Worm (Caenorhabditis elegans) whole organism, early embryonic: ENCODE results near the gene nhr-212.

Experiments
- F13C5.2 ChIP-seq: sonication (generic microtip); optimal IDR thresholded peaks from 2 replicates; lab custom pipeline; 2017; ENCODE audit warnings: mild to moderate bottlenecking, missing genetic modification characterization, inconsistent platforms, missing compliant biosample characterization
- ama-1 ChIP-seq: fragments of 150-350 bp; optimal IDR thresholded peaks from 2 replicates; lab custom pipeline; 2014
- flt-1 ChIP-seq: fragments of 200-800 bp; sonication (Bioruptor generic); IDR thresholded peaks from 2 replicates; pipeline ENCODE4 v1.3.6; 2022; ENCODE audit warnings: missing genetic modification characterization, missing compliant biosample characterization
- hmg-4 ChIP-seq: fragments of 200-800 bp; sonication (Bioruptor generic); optimal IDR thresholded peaks from 2 replicates; lab custom pipeline; 2018; ENCODE audit warnings: mild to moderate bottlenecking, missing genetic modification characterization, missing compliant biosample characterization
- scrt-1 ChIP-seq: fragments of 200-800 bp; sonication (Bioruptor generic); IDR thresholded peaks from 2 replicates; pipeline ENCODE4 v1.3.6; 2022; ENCODE audit warnings: missing genetic modification characterization, missing compliant biosample characterization
- sea-1 ChIP-seq: fragments of 200-800 bp; sonication (Bioruptor generic); conservative IDR thresholded peaks from 2 replicates; pipeline ENCODE4 v1.3.6; 2022; ENCODE audit warnings: missing genetic modification characterization, missing compliant biosample characterization
- tbx-11 ChIP-seq: fragments of 200-800 bp; sonication (Bioruptor generic); IDR thresholded peaks from 2 replicates; pipeline ENCODE4 v1.3.6; 2022; ENCODE audit warnings: missing genetic modification characterization, missing compliant biosample characterization
- tbx-37 ChIP-seq: fragments of 200-800 bp; sonication (Bioruptor generic); conservative IDR thresholded peaks from 2 replicates; pipeline ENCODE4 v1.3.6; 2022; ENCODE audit warnings: missing genetic modification reagents, missing genetic modification characterization, missing compliant biosample characterization
- tra-4 ChIP-seq: sonication (generic microtip); optimal IDR thresholded peaks from 2 replicates; lab custom pipeline; 2017; ENCODE audit warnings: missing genetic modification characterization, missing compliant biosample characterization

ce11 chrV:501230-501629, 16.6 kb downstream of the nhr-212 start, which contains the start of gene str-256:
- TF ChIP-seq tbx-37 (GFP tag; lab: Robert Waterston, UW) (no peak), ama-1 (lab: Kevin White, UChicago) (no peak), flt-1 (GFP tag; lab: Robert Waterston, UW) (no peak), tbx-11 (GFP tag; lab: Robert Waterston, UW) (no peak), F13C5.2 (tag; lab: Kevin White, UChicago) (no peak), sea-1 (GFP tag; lab: Robert Waterston, UW) (no peak), tra-4 (no peak), hmg-4 (GFP tag; lab: Kevin White, UChicago) (no peak), scrt-1 (GFP tag; lab: Robert Waterston, UW) (no peak)
